Worm (Caenorhabditis elegans) whole organism, L1 larva: ENCODE data around the gene flp-9.

ENCODE experiments used
- ets-5 ChIP-seq: fragments of 200-800 bp; sonication (Bioruptor generic); IDR thresholded peaks from 2 replicates; pipeline ENCODE4 v1.3.6; 2022; ENCODE audit warnings: missing genetic modification characterization, missing compliant biosample characterization
- jun-1 ChIP-seq: fragments of 150-350 bp; optimal IDR thresholded peaks from 2 replicates; lab custom pipeline; 2014; ENCODE audit warnings: missing biosample characterization, missing genetic modification reagents, missing genetic modification characterization
- lin-35 ChIP-seq, 2 experiments: fragments of 150-350 bp; optimal IDR thresholded peaks; 2 replicates each; lab custom pipeline; 2014; ENCODE audit warnings: missing biosample characterization in 2 of 2, missing genetic modification characterization in 2 of 2, missing genetic modification reagents in 2 of 2
- lsy-2 ChIP-seq, 2 experiments: fragments of 150-350 bp; optimal IDR thresholded peaks; 2 replicates each; lab custom pipeline; 2014; ENCODE audit warnings: missing biosample characterization in 2 of 2, missing genetic modification characterization in 2 of 2
- nhr-11 ChIP-seq: fragments of 150-350 bp; optimal IDR thresholded peaks from 2 replicates; lab custom pipeline; 2014; ENCODE audit warnings: missing biosample characterization, missing genetic modification characterization
- nhr-76 ChIP-seq: sonication (generic microtip); optimal IDR thresholded peaks from 2 replicates; lab custom pipeline; 2017; ENCODE audit warnings: missing biosample characterization, missing genetic modification characterization
- unc-62 ChIP-seq: fragments of 150-350 bp; optimal IDR thresholded peaks from 2 replicates; lab custom pipeline; 2014; ENCODE audit warnings: missing biosample characterization, missing genetic modification reagents, missing genetic modification characterization
- vab-15 ChIP-seq: sonication (generic microtip); optimal IDR thresholded peaks from 2 replicates; lab custom pipeline; 2017; ENCODE audit warnings: missing genotype, mild to moderate bottlenecking, missing genetic modification characterization, missing compliant biosample characterization

ce11 chrIV:12771414-12771813 lies 14.0 kb upstream of the flp-9 start:
- TF ChIP-seq ets-5 (GFP tag; lab: Robert Waterston, UW) (no peak), lsy-2 (tag; optimal IDR thresholded peaks at IDR 0.05; lab: Kevin White, UChicago) (peak; percentile 11 to 52), jun-1 (peak; percentile 36), vab-15 (tag; lab: Kevin White, UChicago) (no peak), unc-62 (GFP tag; lab: Kevin White, UChicago) (no peak), lin-35 (GFP tag; optimal IDR thresholded peaks at IDR 0.05; lab: Kevin White, UChicago) (peak in 1 of 2 experiments; percentile 48), nhr-11 (tag; lab: Kevin White, UChicago) (no peak), nhr-76 (tag; lab: Kevin White, UChicago) (no peak)
